Worm (Caenorhabditis elegans): Measurements from ENCODE around the gene Y37D8A.29.

- TF ChIP-seq sem-2 (GFP tag; optimal IDR thresholded peaks at IDR 0.05) (no peak), elt-1 (tag; optimal IDR thresholded peaks at IDR 0.05; ENCODE audit: borderline replicate concordance, insufficient read depth) (no peak), nhr-76 (tag; optimal IDR thresholded peaks at IDR 0.05) (no peak), lsy-2 (tag; optimal IDR thresholded peaks at IDR 0.05) (no peak), unc-39 (tag; optimal IDR thresholded peaks at IDR 0.05) (no peak)
Measured at ce11 chrIII:12919882-12920281, 28.4 kb upstream of the Y37D8A.29 start.

Data from whole organism, mixed stage, embryonic.